Worm (Caenorhabditis elegans) whole organism, late embryonic: Measurements from ENCODE around the gene clec-231.

Experiments used
- C08G9.2 ChIP-seq: sonication (generic microtip); optimal IDR thresholded peaks from 2 replicates; lab custom pipeline; 2016; ENCODE audit warnings: mild to moderate bottlenecking, missing genetic modification characterization, moderate library complexity, missing compliant biosample characterization
- C38D4.7 ChIP-seq: fragments of 200-800 bp; sonication (Bioruptor generic); optimal IDR thresholded peaks from 2 replicates; lab custom pipeline; 2018; ENCODE audit warnings: mild to moderate bottlenecking, missing genetic modification characterization, moderate library complexity, missing compliant biosample characterization
- K02D7.2 ChIP-seq: sonication (generic microtip); optimal IDR thresholded peaks from 2 replicates; lab custom pipeline; 2017; ENCODE audit warnings: mild to moderate bottlenecking, missing genetic modification characterization, missing compliant biosample characterization
- ahr-1 ChIP-seq: sonication (generic microtip); optimal IDR thresholded peaks from 2 replicates; lab custom pipeline; 2016; ENCODE audit warnings: missing genetic modification characterization, missing compliant biosample characterization
- ama-1 ChIP-seq: fragments of 150-350 bp; optimal IDR thresholded peaks from 2 replicates; lab custom pipeline; 2014
- ceh-18 ChIP-seq: sonication (generic microtip); optimal IDR thresholded peaks from 2 replicates; lab custom pipeline; 2016; ENCODE audit warnings: missing genetic modification characterization, missing compliant biosample characterization
- ceh-30 ChIP-seq: fragments of 150-350 bp; optimal IDR thresholded peaks from 2 replicates; lab custom pipeline; 2014; ENCODE audit warnings: missing biosample characterization, missing genetic modification characterization
- ceh-34 ChIP-seq: sonication (generic microtip); optimal IDR thresholded peaks from 2 replicates; lab custom pipeline; 2016; ENCODE audit warnings: mild to moderate bottlenecking, missing genetic modification characterization, missing compliant biosample characterization
- ceh-45 ChIP-seq: fragments of 200-800 bp; sonication (Bioruptor generic); IDR thresholded peaks from 2 replicates; pipeline ENCODE4 v1.3.6; 2022; ENCODE audit warnings: missing genetic modification reagents, missing genetic modification characterization, missing compliant biosample characterization
- ceh-48 ChIP-seq: sonication (generic microtip); optimal IDR thresholded peaks from 2 replicates; lab custom pipeline; 2016; ENCODE audit warnings: missing genetic modification characterization, inconsistent platforms, missing compliant biosample characterization
- ceh-6 ChIP-seq: fragments of 200-800 bp; sonication (Bioruptor generic); optimal IDR thresholded peaks from 2 replicates; lab custom pipeline; 2018; ENCODE audit warnings: mild to moderate bottlenecking, missing genetic modification characterization, missing compliant biosample characterization
- ceh-9 ChIP-seq: sonication (generic microtip); optimal IDR thresholded peaks from 2 replicates; lab custom pipeline; 2016; ENCODE audit warnings: mild to moderate bottlenecking, missing genetic modification characterization, inconsistent platforms, missing compliant biosample characterization
- che-1 ChIP-seq: sonication (generic microtip); optimal IDR thresholded peaks from 2 replicates; lab custom pipeline; 2016; ENCODE audit warnings: mild to moderate bottlenecking, missing genetic modification characterization, missing compliant biosample characterization
- dmd-4 ChIP-seq: sonication (generic microtip); optimal IDR thresholded peaks from 2 replicates; lab custom pipeline; 2016; ENCODE audit warnings: borderline replicate concordance, missing genetic modification characterization, missing compliant biosample characterization
- elt-4 ChIP-seq: sonication (generic microtip); optimal IDR thresholded peaks from 2 replicates; lab custom pipeline; 2016; ENCODE audit warnings: missing genetic modification characterization, missing compliant biosample characterization
- fax-1 ChIP-seq: sonication (generic microtip); optimal IDR thresholded peaks from 2 replicates; lab custom pipeline; 2016; ENCODE audit warnings: missing genotype, missing genetic modification characterization, missing compliant biosample characterization
- fkh-10 ChIP-seq: fragments of 150-350 bp; optimal IDR thresholded peaks from 2 replicates; lab custom pipeline; 2014; ENCODE audit warnings: missing biosample characterization, missing genetic modification reagents, missing genetic modification characterization
- fkh-6 ChIP-seq: sonication (generic microtip); optimal IDR thresholded peaks from 2 replicates; lab custom pipeline; 2016; ENCODE audit warnings: missing genetic modification characterization, missing compliant biosample characterization
- gmeb-2 ChIP-seq: sonication (generic microtip); optimal IDR thresholded peaks from 2 replicates; lab custom pipeline; 2016; ENCODE audit warnings: missing genetic modification characterization, inconsistent platforms, missing compliant biosample characterization
- hlh-13 ChIP-seq: fragments of 200-800 bp; sonication (Bioruptor generic); optimal IDR thresholded peaks from 2 replicates; lab custom pipeline; 2018; ENCODE audit warnings: mild to moderate bottlenecking, missing genetic modification characterization, missing compliant biosample characterization
- hlh-15 ChIP-seq: sonication (generic microtip); optimal IDR thresholded peaks from 2 replicates; lab custom pipeline; 2016; ENCODE audit warnings: missing genetic modification characterization, missing compliant biosample characterization
- hlh-30 ChIP-seq: sonication (generic microtip); optimal IDR thresholded peaks from 2 replicates; lab custom pipeline; 2017; ENCODE audit warnings: antibody characterized with exemption, missing genetic modification characterization, missing compliant biosample characterization; ENCODE audit not compliant: insufficient read depth
- hlh-6 ChIP-seq: sonication (generic microtip); optimal IDR thresholded peaks from 2 replicates; lab custom pipeline; 2016; ENCODE audit warnings: missing genotype, missing genetic modification characterization, missing compliant biosample characterization
- nfya-1 ChIP-seq: sonication (generic microtip); optimal IDR thresholded peaks from 2 replicates; lab custom pipeline; 2017; ENCODE audit warnings: missing genetic modification characterization, mild to moderate bottlenecking, missing compliant biosample characterization, antibody characterized with exemption, moderate library complexity
- npax-4 ChIP-seq: sonication (generic microtip); optimal IDR thresholded peaks from 2 replicates; lab custom pipeline; 2016; ENCODE audit warnings: missing genetic modification characterization, missing compliant biosample characterization
- pag-3 ChIP-seq: sonication (generic microtip); optimal IDR thresholded peaks from 2 replicates; lab custom pipeline; 2016; ENCODE audit warnings: missing compliant biosample characterization, missing genetic modification characterization, borderline replicate concordance
- pax-1 ChIP-seq: fragments of 150-350 bp; optimal IDR thresholded peaks from 2 replicates; lab custom pipeline; 2014; ENCODE audit warnings: missing biosample characterization, missing genetic modification characterization
- pqm-1 ChIP-seq: sonication (generic microtip); optimal IDR thresholded peaks from 2 replicates; lab custom pipeline; 2016; ENCODE audit warnings: missing genetic modification characterization, missing compliant biosample characterization
- pros-1 ChIP-seq: fragments of 150-350 bp; optimal IDR thresholded peaks from 2 replicates; lab custom pipeline; 2014; ENCODE audit warnings: missing biosample characterization, missing genetic modification reagents, missing genetic modification characterization
- sox-2 ChIP-seq: fragments of 200-800 bp; sonication (Bioruptor generic); IDR thresholded peaks from 2 replicates; pipeline ENCODE4 v1.3.6; 2022; ENCODE audit warnings: missing genetic modification reagents, missing genetic modification characterization, missing compliant biosample characterization
- syd-9 ChIP-seq: sonication (generic microtip); optimal IDR thresholded peaks from 2 replicates; lab custom pipeline; 2016; ENCODE audit warnings: mild to moderate bottlenecking, missing genetic modification characterization, moderate library complexity, missing compliant biosample characterization
- tbx-2 ChIP-seq: sonication (generic microtip); optimal IDR thresholded peaks from 2 replicates; lab custom pipeline; 2016; ENCODE audit warnings: missing genetic modification characterization, missing compliant biosample characterization
- tbx-7 ChIP-seq: sonication (generic microtip); optimal IDR thresholded peaks from 2 replicates; lab custom pipeline; 2016; ENCODE audit warnings: missing genotype, missing genetic modification characterization, missing compliant biosample characterization
- ttx-3 ChIP-seq: sonication (generic microtip); optimal IDR thresholded peaks from 2 replicates; lab custom pipeline; 2016; ENCODE audit warnings: missing genetic modification reagents, missing genetic modification characterization, missing compliant biosample characterization
- unc-55 ChIP-seq: sonication (generic microtip); optimal IDR thresholded peaks from 2 replicates; lab custom pipeline; 2017; ENCODE audit warnings: missing biosample characterization, missing genetic modification reagents, missing genetic modification characterization
- zip-5 ChIP-seq: sonication (generic microtip); optimal IDR thresholded peaks from 2 replicates; lab custom pipeline; 2016; ENCODE audit warnings: missing genetic modification characterization, missing compliant biosample characterization
- ztf-16 ChIP-seq: sonication (generic microtip); optimal IDR thresholded peaks from 2 replicates; lab custom pipeline; 2017; ENCODE audit warnings: missing genetic modification characterization, missing compliant biosample characterization

The clec-231 gene

DNA sequence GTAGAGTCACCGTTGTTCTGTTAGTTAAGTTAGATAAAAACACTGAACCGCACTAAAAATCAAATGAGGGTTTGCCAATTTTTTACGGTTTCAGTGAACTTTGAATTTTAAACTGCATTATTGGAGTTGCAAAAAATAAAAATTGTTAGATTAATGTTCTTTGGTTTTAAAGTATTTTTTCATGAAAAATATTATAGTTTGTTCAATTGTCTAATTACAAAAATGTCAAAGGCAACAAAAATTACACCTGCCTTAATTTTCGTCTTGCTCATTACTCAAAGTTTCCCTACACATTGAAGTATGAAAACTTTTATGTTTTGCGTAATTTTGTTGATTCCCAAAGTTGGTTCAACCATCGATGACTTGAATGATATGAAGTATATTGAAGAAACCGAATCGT lies 39.7 kb downstream of the clec-231 start, which contains the start of gene irld-62:
TSS of gene irld-62 (plus strand) at position 301 of the 400 bp plus-strand sequence.
- TF ChIP-seq pax-1 (tag; lab: Kevin White, UChicago) (no peak), ceh-30 (tag; lab: Kevin White, UChicago) (no peak), sox-2 (no peak), ceh-9 (tag; lab: Kevin White, UChicago) (no peak), hlh-13 (GFP tag; lab: Kevin White, UChicago) (no peak), elt-4 (tag; lab: Kevin White, UChicago) (no peak), ttx-3 (no peak)
- TF ChIP-seq, all 69 proteins: peak for 0

- TF ChIP-seq ceh-34 (tag; lab: Kevin White, UChicago): no peak
- no peak for TF ChIP-seq ztf-16 (tag; lab: Kevin White, UChicago)
- TF ChIP-seq pqm-1 (tag; lab: Kevin White, UChicago): no peak
- TF ChIP-seq npax-4 (tag; lab: Kevin White, UChicago): no peak
- no peak for TF ChIP-seq ahr-1 (tag; lab: Kevin White, UChicago)
- no peak for TF ChIP-seq ama-1 (lab: Kevin White, UChicago)
- TF ChIP-seq ceh-45 (GFP tag; lab: Robert Waterston, UW): no peak
Measured at ce11 chrV:15309011-15309410, 41.5 kb downstream of the clec-231 start, which contains the start of gene srz-10. TSS of gene srz-10 (minus strand) at chrV:15309098.

DNA sequence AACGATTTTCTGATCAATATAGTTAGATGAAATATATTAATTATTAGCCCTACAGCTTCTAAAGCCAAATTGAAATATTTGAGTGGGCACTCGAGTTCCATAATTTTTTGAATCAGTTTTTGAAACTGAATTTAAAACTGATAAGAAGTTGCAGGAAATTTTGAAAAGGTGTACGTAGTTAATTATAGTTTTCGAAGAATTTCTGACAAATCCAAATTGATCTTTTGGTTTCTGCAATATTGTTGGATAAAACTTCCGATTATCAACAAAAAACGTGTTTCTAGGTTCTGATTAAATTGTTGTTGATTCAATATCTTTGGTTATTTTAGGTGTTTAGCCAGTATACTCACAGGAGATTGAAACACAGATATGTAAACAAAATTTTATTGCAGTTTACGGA lies 43.8 kb downstream of the clec-231 start, which contains the start of gene T26H8.4:
TSS of gene T26H8.4 (minus strand) at position 101 of the 400 bp plus-strand sequence.
- TF ChIP-seq ceh-48 (no peak), hlh-13 (GFP tag; lab: Kevin White, UChicago) (no peak), fkh-6 (tag; lab: Kevin White, UChicago) (no peak), dmd-4 (tag; lab: Kevin White, UChicago) (no peak), gmeb-2 (tag; lab: Kevin White, UChicago) (no peak), tbx-7 (tag; lab: Kevin White, UChicago) (no peak), fax-1 (tag; lab: Kevin White, UChicago) (no peak), zip-5 (no peak), ceh-9 (tag; lab: Kevin White, UChicago) (no peak), ceh-34 (tag; lab: Kevin White, UChicago) (no peak), hlh-6 (no peak), pag-3 (tag; lab: Kevin White, UChicago) (no peak), C08G9.2 (tag; lab: Kevin White, UChicago) (no peak), K02D7.2 (tag; lab: Kevin White, UChicago) (no peak), elt-4 (tag; lab: Kevin White, UChicago) (no peak), unc-55 (GFP tag; lab: Kevin White, UChicago) (no peak), nfya-1 (tag; lab: Kevin White, UChicago) (no peak)

DNA sequence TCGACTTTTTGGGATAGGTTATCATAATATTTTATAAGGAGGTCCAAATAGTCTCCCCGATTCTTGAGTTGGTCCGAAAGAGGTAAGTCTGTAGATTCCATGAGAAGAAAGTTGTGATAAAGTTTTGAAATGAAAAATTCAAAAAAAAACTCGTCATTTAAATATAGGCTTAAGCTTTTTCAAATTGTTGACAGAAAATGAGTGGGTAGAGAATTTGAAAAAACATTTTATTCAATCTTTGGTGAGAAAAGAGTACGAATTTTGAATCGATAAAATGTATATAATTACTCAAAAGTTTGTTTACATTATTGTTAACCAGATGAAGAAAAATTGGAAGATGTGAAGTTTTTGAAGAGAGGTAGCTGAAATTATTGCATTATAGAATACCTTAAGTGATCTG lies 45.0 kb downstream of the clec-231 start, which contains the start of gene T26H8.5:
TSS of gene T26H8.5 (minus strand) at position 101 of the 400 bp plus-strand sequence.
- TF ChIP-seq che-1 (tag; lab: Kevin White, UChicago): no peak
- TF ChIP-seq ceh-30 (tag; lab: Kevin White, UChicago): no peak
- TF ChIP-seq zip-5: no peak
- TF ChIP-seq fkh-10 (GFP tag; lab: Kevin White, UChicago): no peak
- no peak for TF ChIP-seq npax-4 (tag; lab: Kevin White, UChicago)
- no peak for TF ChIP-seq C38D4.7 (GFP tag; lab: Kevin White, UChicago)
- TF ChIP-seq tbx-2 (tag; lab: Kevin White, UChicago): no peak
- TF ChIP-seq pqm-1 (tag; lab: Kevin White, UChicago): no peak
- TF ChIP-seq hlh-15: no peak
- no peak for TF ChIP-seq pros-1
- no peak for TF ChIP-seq hlh-30 (tag; lab: Kevin White, UChicago)
- no peak for TF ChIP-seq syd-9 (tag; lab: Kevin White, UChicago)
- no peak for TF ChIP-seq ceh-18
- TF ChIP-seq ceh-6 (GFP tag; lab: Kevin White, UChicago): no peak
